Fruit fly (Drosophila melanogaster): ENCODE results near the gene Acbp1.
A peak's percentile ranks its signal among the peaks of the same experiment; 100 is the strongest.

Gene Acbp1

dm6 chr2L:8133772-8134386, 28.4 kb downstream of the Acbp1 start (continued):
- no peak for TF ChIP-seq Rx (GFP tag; IDR thresholded peaks at IDR 0.05)
- no peak for TF ChIP-seq CG13775 (GFP tag; optimal IDR thresholded peaks at IDR 0.05)
- TF ChIP-seq pfk (GFP tag; optimal IDR thresholded peaks at IDR 0.05) = peak; percentile 91
- no peak for TF ChIP-seq lola (GFP tag; optimal IDR thresholded peaks at IDR 0.05)
- TF ChIP-seq CG13296 (GFP tag; optimal IDR thresholded peaks at IDR 0.05) = no peak
- no peak for TF ChIP-seq knrl (GFP tag; IDR thresholded peaks at IDR 0.05; ENCODE audit: partially characterized antibody)
- no peak for TF ChIP-seq ind (GFP tag; optimal IDR thresholded peaks at IDR 0.05)
- no peak for TF ChIP-seq wek (GFP tag; optimal IDR thresholded peaks at IDR 0.05)
- no peak for TF ChIP-seq lbe (GFP tag; optimal IDR thresholded peaks at IDR 0.05)
- TF ChIP-seq Awh (GFP tag; IDR thresholded peaks at IDR 0.05) = no peak
- no peak for TF ChIP-seq bab2 (GFP tag; optimal IDR thresholded peaks at IDR 0.05)
- no peak for TF ChIP-seq phol (tag; optimal IDR thresholded peaks at IDR 0.05)
- peak; percentile 78 for TF ChIP-seq pzg (GFP tag; optimal IDR thresholded peaks at IDR 0.05)
- no peak for TF ChIP-seq dimm (GFP tag; IDR thresholded peaks at IDR 0.05)
- TF ChIP-seq CG17359 (tag; optimal IDR thresholded peaks at IDR 0.05) = no peak
- no peak for TF ChIP-seq salm (tag; optimal IDR thresholded peaks at IDR 0.05)
- no peak for TF ChIP-seq bowl (GFP tag; IDR thresholded peaks at IDR 0.05)
- peak; percentile 28 for TF ChIP-seq Myb (GFP tag; optimal IDR thresholded peaks at IDR 0.05)
- TF ChIP-seq CG1024 (GFP tag; IDR thresholded peaks at IDR 0.05) = no peak
- TF ChIP-seq Bdp1 (GFP tag; optimal IDR thresholded peaks at IDR 0.05) = no peak
- TF ChIP-seq zfh1 (GFP tag; IDR thresholded peaks at IDR 0.05) = no peak
- no peak for TF ChIP-seq dysf (GFP tag; IDR thresholded peaks at IDR 0.05)
- TF ChIP-seq CG31365 (tag; optimal IDR thresholded peaks at IDR 0.05) = no peak
- no peak for TF ChIP-seq CG1602 (GFP tag; optimal IDR thresholded peaks at IDR 0.05)
- TF ChIP-seq CG5245 (GFP tag; optimal IDR thresholded peaks at IDR 0.05) = no peak
- TF ChIP-seq pum (GFP tag; optimal IDR thresholded peaks at IDR 0.05) = no peak
- no peak for TF ChIP-seq Elba2 (GFP tag; optimal IDR thresholded peaks at IDR 0.05)
- TF ChIP-seq CG3163 (GFP tag; optimal IDR thresholded peaks at IDR 0.05) = no peak
- no peak for TF ChIP-seq mam (GFP tag; optimal IDR thresholded peaks at IDR 0.05)
- no peak for TF ChIP-seq sr (GFP tag; IDR thresholded peaks at IDR 0.05)
- TF ChIP-seq CG12219 (GFP tag; optimal IDR thresholded peaks at IDR 0.05) = no peak
- no peak for TF ChIP-seq tap (tag; optimal IDR thresholded peaks at IDR 0.05)
- TF ChIP-seq CG14667 (GFP tag; IDR thresholded peaks at IDR 0.05) = no peak
- no peak for TF ChIP-seq CG7839 (tag; optimal IDR thresholded peaks at IDR 0.05)
- no peak for TF ChIP-seq CG10565 (GFP tag; optimal IDR thresholded peaks at IDR 0.05)
- peak; percentile 98 for TF ChIP-seq CG1603 (tag; optimal IDR thresholded peaks at IDR 0.05)
- no peak for TF ChIP-seq CG42726 (GFP tag; IDR thresholded peaks at IDR 0.05; ENCODE audit: partially characterized antibody)
- TF ChIP-seq CG9876 (GFP tag; optimal IDR thresholded peaks at IDR 0.05) = no peak
- no peak for TF ChIP-seq al (GFP tag; IDR thresholded peaks at IDR 0.05)
- no peak for TF ChIP-seq CG3838 (GFP tag; optimal IDR thresholded peaks at IDR 0.05)
- no peak; the same call in 1 of the 2 replicates for TF ChIP-seq tna (GFP tag; IDR thresholded peaks at IDR 0.05; ENCODE audit: partially characterized antibody)
- TF ChIP-seq CG13424 (tag; optimal IDR thresholded peaks at IDR 0.05) = no peak
- no peak for TF ChIP-seq otp (GFP tag; IDR thresholded peaks at IDR 0.05)
- no peak for TF ChIP-seq twi (tag; optimal IDR thresholded peaks at IDR 0.05)
- TF ChIP-seq Hand (GFP tag; optimal IDR thresholded peaks at IDR 0.05) = no peak
- no peak for TF ChIP-seq CG9932 (GFP tag; IDR thresholded peaks at IDR 0.05)
- TF ChIP-seq tio (GFP tag; optimal IDR thresholded peaks at IDR 0.05) = no peak
- TF ChIP-seq CG6272 (GFP tag; IDR thresholded peaks at IDR 0.05) = no peak
- TF ChIP-seq slbo (GFP tag; IDR thresholded peaks at IDR 0.05) = no peak
- no peak for TF ChIP-seq CG10209 (GFP tag; optimal IDR thresholded peaks at IDR 0.05)
- no peak for TF ChIP-seq nau (GFP tag; optimal IDR thresholded peaks at IDR 0.05)

Measured in whole organism, embryonic.